Fruit fly (Drosophila melanogaster): ENCODE measurements around the gene oaf.

Gene oaf

DNA sequence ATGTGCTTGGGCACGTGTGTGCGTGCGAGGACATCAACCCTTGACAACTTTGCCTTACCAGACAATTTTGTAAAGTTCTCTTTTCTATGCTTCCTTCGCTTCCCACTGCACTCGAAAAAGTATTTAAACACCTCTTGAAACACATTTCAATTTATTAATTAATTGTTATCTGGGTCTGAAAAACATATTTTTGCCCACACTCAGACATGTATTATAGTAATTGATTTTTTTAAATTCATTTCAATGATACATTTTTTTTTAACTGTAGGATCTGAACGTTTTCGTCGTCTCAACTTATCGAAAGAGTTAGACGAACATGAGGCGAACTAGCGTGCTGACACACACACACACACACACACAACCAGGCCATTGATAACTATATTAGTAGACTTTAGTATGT is 49.7 kb downstream of the oaf start (continued):
- TF ChIP-seq CG7556 (GFP tag; optimal IDR thresholded peaks at IDR 0.05), result peak; percentile 13
- no peak for TF ChIP-seq CG12071 (GFP tag; optimal IDR thresholded peaks at IDR 0.05)
- peak; percentile 7 for TF ChIP-seq CG10147 (GFP tag; optimal IDR thresholded peaks at IDR 0.05)
- no peak for TF ChIP-seq crc (GFP tag; optimal IDR thresholded peaks at IDR 0.05)
